Fruit fly (Drosophila melanogaster): ENCODE data around the gene Sgsf.

Gene Sgsf

DNA sequence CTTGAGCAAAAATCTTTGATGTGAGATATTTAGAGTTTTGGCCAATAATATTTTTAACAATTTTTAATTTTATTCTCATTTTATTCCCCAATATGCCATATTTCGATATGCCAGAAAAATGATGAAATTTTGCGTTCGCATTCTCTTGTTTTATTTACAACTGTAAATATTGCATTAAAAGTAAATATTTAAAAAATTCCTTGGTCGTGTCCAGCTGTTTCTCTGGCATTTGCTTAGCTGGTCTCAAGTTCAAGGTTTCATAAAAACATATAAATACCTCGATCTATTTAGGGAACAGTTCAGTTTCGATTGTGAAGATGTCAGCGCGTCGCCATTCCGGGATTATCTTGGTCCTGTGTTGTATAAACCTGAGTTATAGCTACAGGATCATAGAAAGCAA, at the start of gene Sgsf:
Sgsf (plus strand) TSS at position 301 of the 400 bp plus-strand sequence.
- TF ChIP-seq psq (optimal IDR thresholded peaks at IDR 0.05) (no peak), CG8478 (optimal IDR thresholded peaks at IDR 0.05) (no peak), Dll (optimal IDR thresholded peaks at IDR 0.05) (no peak), usp (GFP tag; optimal IDR thresholded peaks at IDR 0.05) (no peak), pan (optimal IDR thresholded peaks at IDR 0.05) (no peak), EcR (GFP tag; optimal IDR thresholded peaks at IDR 0.05) (no peak)

DNA sequence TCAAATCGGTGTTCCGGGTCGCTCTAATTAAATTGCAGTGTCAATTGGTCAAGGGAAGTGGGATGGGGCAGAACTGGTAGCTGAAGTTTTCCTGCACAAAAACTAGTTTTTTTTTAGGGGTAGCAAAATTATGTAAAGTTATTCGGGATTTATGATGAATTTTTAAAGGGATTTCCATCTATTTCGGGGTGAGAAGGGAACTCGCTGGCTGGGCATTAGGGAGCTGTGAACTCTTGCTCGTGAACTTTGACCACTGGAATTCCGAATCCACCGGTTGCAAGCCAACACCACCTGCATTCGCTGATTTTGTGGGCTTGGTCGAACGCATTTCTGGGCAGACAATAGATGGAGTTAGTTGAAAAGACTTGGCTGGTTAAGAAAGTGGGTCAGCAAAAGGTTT, 49.6 kb upstream of the Sgsf start:
- TF ChIP-seq EcR (GFP tag; optimal IDR thresholded peaks at IDR 0.05) (no peak), Dll (optimal IDR thresholded peaks at IDR 0.05) (no peak), psq (optimal IDR thresholded peaks at IDR 0.05) (no peak), usp (GFP tag; optimal IDR thresholded peaks at IDR 0.05) (no peak), pan (optimal IDR thresholded peaks at IDR 0.05) (no peak), CG8478 (optimal IDR thresholded peaks at IDR 0.05) (no peak)

DNA sequence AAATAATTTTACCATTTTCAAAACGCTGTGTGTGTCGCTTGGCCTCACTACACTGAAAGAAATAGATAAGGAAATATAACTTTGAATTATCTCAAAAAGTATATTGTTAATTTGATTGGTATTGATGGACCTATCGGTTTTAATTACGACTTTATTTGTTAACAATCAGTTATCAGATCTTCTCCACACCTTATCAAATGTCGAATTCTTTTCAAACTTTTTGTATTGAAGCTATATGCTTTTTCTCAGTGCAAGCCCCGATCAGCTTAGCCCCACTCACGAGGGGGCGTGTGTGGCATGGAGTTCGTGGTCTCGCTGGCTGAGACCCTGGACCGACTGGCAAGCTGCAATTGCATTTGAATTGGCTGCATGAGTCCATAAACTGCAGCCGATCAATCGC, 44.2 kb upstream of the Sgsf start:
- no peak for TF ChIP-seq Dll (optimal IDR thresholded peaks at IDR 0.05)
- TF ChIP-seq psq (optimal IDR thresholded peaks at IDR 0.05) = no peak
- TF ChIP-seq usp (GFP tag; optimal IDR thresholded peaks at IDR 0.05) = no peak
- TF ChIP-seq EcR (GFP tag; optimal IDR thresholded peaks at IDR 0.05) = no peak
- TF ChIP-seq pan (optimal IDR thresholded peaks at IDR 0.05) = no peak
- TF ChIP-seq CG8478 (optimal IDR thresholded peaks at IDR 0.05) = no peak

DNA sequence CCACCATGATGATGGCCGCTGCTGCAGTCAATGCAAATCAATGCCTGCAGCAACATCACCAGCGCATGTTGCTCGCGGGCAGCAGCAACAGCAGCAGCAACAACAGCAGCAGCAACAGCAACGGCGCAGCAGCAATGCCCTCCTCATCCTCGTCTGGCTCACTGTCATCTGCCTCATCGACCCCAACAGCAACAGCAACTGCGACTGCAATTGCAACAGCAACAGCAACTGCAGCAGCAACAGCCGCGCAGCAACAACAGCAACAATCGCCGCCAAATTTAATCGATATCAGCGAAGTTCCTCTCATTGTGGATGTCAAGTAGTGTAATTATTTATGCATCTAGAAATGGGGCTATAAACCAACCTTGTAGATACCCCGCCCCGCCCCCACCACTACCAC, 39.9 kb upstream of the Sgsf start:
- TF ChIP-seq CG8478 (optimal IDR thresholded peaks at IDR 0.05) (no peak), psq (optimal IDR thresholded peaks at IDR 0.05) (no peak), EcR (GFP tag; optimal IDR thresholded peaks at IDR 0.05) (no peak), pan (optimal IDR thresholded peaks at IDR 0.05) (no peak), Dll (optimal IDR thresholded peaks at IDR 0.05) (no peak), usp (GFP tag; optimal IDR thresholded peaks at IDR 0.05) (no peak)

DNA sequence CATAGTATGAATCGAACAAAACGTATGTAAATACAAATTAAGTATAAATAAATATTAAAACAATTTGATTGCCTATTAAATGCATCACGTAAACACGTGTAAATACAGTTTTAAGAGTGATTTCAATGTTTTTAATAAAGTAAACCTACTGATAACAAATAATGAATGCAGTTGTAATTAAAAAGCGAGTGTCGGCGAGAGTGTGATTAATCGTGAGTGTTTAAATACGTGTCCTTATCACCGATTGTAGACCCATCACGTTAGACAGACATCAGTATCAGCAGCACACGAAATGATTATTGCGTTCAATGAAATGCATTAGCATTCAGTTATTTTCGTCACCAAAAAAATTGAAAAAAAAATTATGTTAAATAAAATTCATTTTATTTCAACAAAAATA, 38.6 kb upstream of the Sgsf start:
- TF ChIP-seq Dll (optimal IDR thresholded peaks at IDR 0.05) (no peak), usp (GFP tag; optimal IDR thresholded peaks at IDR 0.05) (no peak)

DNA sequence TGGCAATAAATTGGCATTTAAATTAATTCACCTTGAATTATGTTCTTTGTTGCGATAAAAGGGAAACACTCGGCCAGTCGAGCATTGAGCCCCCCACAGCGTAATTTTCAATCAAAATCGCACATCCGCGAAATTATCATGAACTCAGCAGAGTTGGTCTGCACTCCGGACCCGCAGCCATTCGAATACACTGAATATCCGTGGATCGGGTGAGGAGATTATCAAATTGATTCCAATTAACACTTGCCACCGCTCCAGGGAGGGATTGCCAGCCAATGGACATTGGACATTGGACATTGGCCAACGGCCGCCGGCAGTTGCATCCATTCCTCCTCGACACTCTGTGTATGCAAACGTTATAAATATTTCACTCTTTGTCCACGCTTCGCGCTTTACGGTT, 33.9 kb upstream of the Sgsf start:
- TF ChIP-seq EcR (GFP tag; optimal IDR thresholded peaks at IDR 0.05) (no peak), CG8478 (optimal IDR thresholded peaks at IDR 0.05) (no peak), pan (optimal IDR thresholded peaks at IDR 0.05) (no peak), usp (GFP tag; optimal IDR thresholded peaks at IDR 0.05) (no peak), psq (optimal IDR thresholded peaks at IDR 0.05) (no peak), Dll (optimal IDR thresholded peaks at IDR 0.05) (no peak)

DNA sequence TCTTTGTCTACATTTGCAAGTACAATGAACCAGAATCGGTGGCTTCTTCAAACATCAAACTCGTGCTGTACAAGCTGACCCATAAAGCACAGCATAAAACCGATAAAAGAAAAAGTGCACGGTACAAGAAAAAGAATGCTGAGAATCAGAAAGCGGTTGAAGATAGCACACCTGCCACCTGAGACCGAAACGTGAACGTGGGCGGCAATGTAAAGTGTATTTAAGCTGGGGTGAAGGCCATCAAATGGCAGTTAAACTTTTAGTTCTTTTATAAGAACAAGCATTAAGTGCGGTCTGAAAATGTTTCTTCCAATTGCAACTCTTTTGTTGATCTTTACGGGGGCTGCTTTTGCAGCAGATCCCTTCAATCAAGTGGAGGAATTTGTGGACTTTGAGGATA, 30.4 kb upstream of the Sgsf start, which contains the start of gene CG4066:
CG4066 (plus strand) TSS at position 301 of the 400 bp plus-strand sequence.
- no peak for TF ChIP-seq CG8478 (optimal IDR thresholded peaks at IDR 0.05)
- no peak for TF ChIP-seq EcR (GFP tag; optimal IDR thresholded peaks at IDR 0.05)
- no peak for TF ChIP-seq Dll (optimal IDR thresholded peaks at IDR 0.05)
- no peak for TF ChIP-seq pan (optimal IDR thresholded peaks at IDR 0.05)
- TF ChIP-seq usp (GFP tag; optimal IDR thresholded peaks at IDR 0.05) = no peak
- no peak for TF ChIP-seq psq (optimal IDR thresholded peaks at IDR 0.05)

DNA sequence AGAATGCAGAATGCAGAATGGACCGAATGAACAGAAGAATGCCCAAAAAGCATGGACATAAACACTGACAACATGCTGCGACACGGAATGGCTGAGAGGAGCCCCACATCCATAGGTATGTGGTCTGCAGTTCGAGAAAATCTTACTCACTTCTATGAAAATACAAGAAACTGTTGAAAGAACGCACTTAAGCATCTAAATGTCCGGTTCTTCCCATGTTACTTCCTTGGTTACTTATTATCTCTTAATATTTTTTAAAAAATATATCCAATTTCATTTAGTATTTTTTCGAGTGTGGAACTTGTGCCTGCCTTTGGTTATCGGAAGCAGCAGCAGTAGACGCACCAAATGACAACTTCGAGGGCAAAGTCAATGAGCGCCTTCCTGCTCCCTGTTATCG, 27.2 kb upstream of the Sgsf start:
- TF ChIP-seq CG8478 (optimal IDR thresholded peaks at IDR 0.05) (no peak), pan (optimal IDR thresholded peaks at IDR 0.05) (no peak), Dll (optimal IDR thresholded peaks at IDR 0.05) (no peak), EcR (GFP tag; optimal IDR thresholded peaks at IDR 0.05) (no peak), usp (GFP tag; optimal IDR thresholded peaks at IDR 0.05) (no peak), psq (optimal IDR thresholded peaks at IDR 0.05) (no peak)

DNA sequence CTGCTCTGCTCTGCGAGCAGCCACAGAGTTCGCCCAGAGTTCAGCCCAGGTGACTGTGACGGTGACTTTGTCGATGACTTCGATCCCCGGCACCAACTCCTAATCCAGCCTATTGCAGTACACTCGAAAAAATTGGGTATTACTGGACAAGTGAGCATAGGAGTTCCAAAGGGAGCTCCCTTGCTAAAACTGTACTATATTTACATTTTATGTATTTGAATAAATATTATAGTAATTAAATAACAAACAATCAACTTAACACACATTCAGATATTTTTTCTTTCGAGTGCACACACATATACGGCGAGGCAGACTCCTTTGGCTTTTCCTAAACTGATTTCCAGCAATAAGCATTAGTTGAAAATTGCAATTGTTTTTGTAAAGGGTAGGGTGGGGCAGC, 26.0 kb upstream of the Sgsf start:
- no peak for TF ChIP-seq psq (optimal IDR thresholded peaks at IDR 0.05)
- TF ChIP-seq EcR (GFP tag; optimal IDR thresholded peaks at IDR 0.05) = no peak
- no peak for TF ChIP-seq pan (optimal IDR thresholded peaks at IDR 0.05)
- TF ChIP-seq CG8478 (optimal IDR thresholded peaks at IDR 0.05) = no peak
- no peak for TF ChIP-seq Dll (optimal IDR thresholded peaks at IDR 0.05)
- TF ChIP-seq usp (GFP tag; optimal IDR thresholded peaks at IDR 0.05) = no peak

DNA sequence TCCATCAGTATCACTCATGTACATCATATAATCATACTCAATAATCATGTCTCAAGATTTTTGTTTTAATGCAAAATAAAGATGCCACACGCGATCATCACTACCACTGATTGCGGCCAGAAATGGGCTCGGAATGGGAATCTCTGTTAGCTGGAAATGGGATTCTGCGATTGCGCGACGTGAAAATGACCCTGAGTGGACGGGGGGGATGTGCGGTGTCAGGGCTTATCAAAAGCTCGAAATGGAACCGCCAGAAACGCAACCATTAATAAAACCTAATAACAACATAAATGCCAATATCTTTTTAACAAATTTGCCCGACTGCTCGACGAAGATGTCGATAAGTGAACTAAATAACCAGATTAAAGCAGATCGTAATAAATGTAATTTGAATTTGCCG, 25.1 kb upstream of the Sgsf start:
- TF ChIP-seq pan (optimal IDR thresholded peaks at IDR 0.05) (no peak), EcR (GFP tag; optimal IDR thresholded peaks at IDR 0.05) (no peak), CG8478 (optimal IDR thresholded peaks at IDR 0.05) (no peak), Dll (optimal IDR thresholded peaks at IDR 0.05) (no peak), psq (optimal IDR thresholded peaks at IDR 0.05) (no peak), usp (GFP tag; optimal IDR thresholded peaks at IDR 0.05) (no peak)

DNA sequence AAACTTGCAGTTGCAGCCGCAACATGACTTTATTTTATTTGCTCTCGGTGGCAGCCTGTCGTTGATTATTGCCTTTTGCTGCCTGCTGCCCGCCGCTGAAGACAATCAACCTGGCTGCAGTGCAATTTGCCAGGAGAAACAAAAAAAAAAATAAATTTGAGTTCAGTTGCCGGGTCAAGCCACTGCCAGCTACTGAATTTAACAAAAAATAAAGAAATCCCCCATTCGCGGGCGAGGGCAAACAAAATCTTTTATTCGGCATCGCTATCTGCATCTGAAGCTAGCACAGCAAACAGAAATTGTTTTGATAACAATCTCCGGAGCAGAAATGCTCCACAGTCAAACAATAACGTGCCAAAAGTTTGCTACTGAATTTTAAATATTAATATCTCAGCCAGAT, 24.1 kb upstream of the Sgsf start:
- TF ChIP-seq EcR (GFP tag; optimal IDR thresholded peaks at IDR 0.05) (no peak), usp (GFP tag; optimal IDR thresholded peaks at IDR 0.05) (no peak), pan (optimal IDR thresholded peaks at IDR 0.05) (no peak), CG8478 (optimal IDR thresholded peaks at IDR 0.05) (no peak), psq (optimal IDR thresholded peaks at IDR 0.05) (no peak), Dll (optimal IDR thresholded peaks at IDR 0.05) (no peak)

DNA sequence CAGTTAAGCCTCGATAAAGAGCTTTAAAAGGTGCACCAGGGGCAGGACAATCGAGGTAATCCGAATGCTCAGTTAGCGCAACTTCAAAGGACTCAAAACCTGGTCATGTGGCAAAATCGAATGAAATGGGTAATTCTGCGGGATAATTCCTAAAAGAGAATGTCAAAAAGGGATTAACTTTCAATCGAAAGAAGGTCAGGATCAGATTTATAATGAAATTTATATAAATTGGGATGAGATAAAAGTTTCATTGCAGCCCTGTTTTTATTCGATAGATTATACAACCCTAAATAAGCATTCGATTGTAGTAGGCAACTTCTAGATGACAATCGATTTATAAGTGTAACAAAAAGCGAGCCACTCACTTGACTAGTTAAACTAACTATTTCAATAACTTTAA, 18.3 kb upstream of the Sgsf start, which contains the start of gene CG10013:
CG10013 (plus strand) TSS at position 301 of the 400 bp plus-strand sequence.
- TF ChIP-seq CG8478 (optimal IDR thresholded peaks at IDR 0.05) (no peak), psq (optimal IDR thresholded peaks at IDR 0.05) (no peak), pan (optimal IDR thresholded peaks at IDR 0.05) (no peak), Dll (optimal IDR thresholded peaks at IDR 0.05) (no peak), usp (GFP tag; optimal IDR thresholded peaks at IDR 0.05) (no peak), EcR (GFP tag; optimal IDR thresholded peaks at IDR 0.05) (no peak)

DNA sequence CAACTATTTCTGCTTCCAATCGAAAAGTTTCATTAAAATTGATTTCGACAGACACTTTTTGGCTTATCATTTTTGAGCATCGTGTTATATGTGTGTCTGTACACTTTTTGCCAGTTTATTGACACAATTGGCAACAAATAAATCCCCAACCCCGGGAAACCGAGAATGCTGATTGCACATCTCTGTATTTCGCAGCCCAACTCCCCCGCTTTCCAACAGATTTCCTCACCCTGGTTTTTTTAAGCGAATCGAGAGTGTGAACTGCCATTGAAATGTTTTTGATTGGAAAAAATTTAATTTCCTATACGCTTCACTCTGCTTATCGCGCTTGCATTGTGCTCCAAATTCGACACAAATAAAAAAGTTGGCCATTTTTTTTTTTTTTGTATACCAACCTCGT, 14.6 kb upstream of the Sgsf start:
- TF ChIP-seq EcR (GFP tag; optimal IDR thresholded peaks at IDR 0.05) = no peak
- no peak for TF ChIP-seq pan (optimal IDR thresholded peaks at IDR 0.05)
- no peak for TF ChIP-seq CG8478 (optimal IDR thresholded peaks at IDR 0.05)
- TF ChIP-seq psq (optimal IDR thresholded peaks at IDR 0.05) = no peak
- no peak for TF ChIP-seq usp (GFP tag; optimal IDR thresholded peaks at IDR 0.05)
- no peak for TF ChIP-seq Dll (optimal IDR thresholded peaks at IDR 0.05)
